Fruit fly (Drosophila melanogaster): ENCODE results near the gene SNF4Agamma.

SNF4Agamma gene

DNA sequence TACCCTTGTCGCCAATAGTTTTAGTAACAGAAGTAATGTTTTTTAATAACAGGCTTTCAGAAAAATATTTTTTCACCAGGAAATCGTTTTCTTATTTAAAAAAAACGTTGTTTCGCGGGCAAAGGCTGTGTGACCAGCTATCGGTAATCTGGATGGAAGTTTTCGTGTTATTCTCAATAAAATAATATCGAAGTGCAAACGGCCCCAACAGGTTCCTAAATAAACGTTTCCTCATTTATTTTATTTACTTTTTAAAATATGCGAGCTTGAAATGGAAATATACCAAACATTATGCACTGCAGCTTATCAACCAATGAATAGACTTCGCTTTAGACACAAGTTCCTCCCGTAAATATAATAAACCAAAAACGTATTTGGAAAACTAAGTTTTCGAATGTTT is 10.5 kb upstream of the SNF4Agamma start, which contains the start of gene Ice2 (continued):
- TF ChIP-seq CG4360 (GFP tag; IDR thresholded peaks at IDR 0.05): no peak
- TF ChIP-seq CG8478 (optimal IDR thresholded peaks at IDR 0.05): no peak
- TF ChIP-seq gem (tag; optimal IDR thresholded peaks at IDR 0.05): no peak
- peak; percentile 96 for TF ChIP-seq E2f2 (GFP tag; IDR thresholded peaks at IDR 0.05)
- TF ChIP-seq Sry-β (GFP tag; optimal IDR thresholded peaks at IDR 0.05): no peak
- peak; percentile 14 for TF ChIP-seq YL-1 (GFP tag; optimal IDR thresholded peaks at IDR 0.05)
- TF ChIP-seq CG11093 (GFP tag; IDR thresholded peaks at IDR 0.05): no peak
- TF ChIP-seq Scr (GFP tag; IDR thresholded peaks at IDR 0.05; ENCODE audit: partially characterized antibody): peak; percentile 35
- TF ChIP-seq CG12659 (GFP tag; optimal IDR thresholded peaks at IDR 0.05): peak; percentile 29
- TF ChIP-seq gfzf (GFP tag; optimal IDR thresholded peaks at IDR 0.05): peak; percentile 75
- no peak for TF ChIP-seq CG13894 (tag; optimal IDR thresholded peaks at IDR 0.05)
- peak; percentile 38 for TF ChIP-seq CG30020 (tag; optimal IDR thresholded peaks at IDR 0.05)
- TF ChIP-seq CG10147 (GFP tag; optimal IDR thresholded peaks at IDR 0.05): no peak
- TF ChIP-seq MESR4 (GFP tag; optimal IDR thresholded peaks at IDR 0.05): peak; percentile 23
- TF ChIP-seq Dll (GFP tag; IDR thresholded peaks at IDR 0.05; ENCODE audit: partially characterized antibody): peak; percentile 42; the same call in 1 of the 4 replicates
- TF ChIP-seq CG6791 (GFP tag; IDR thresholded peaks at IDR 0.05; ENCODE audit: partially characterized antibody): peak; percentile 57; the same call in 2 of the 3 replicates
- no peak for TF ChIP-seq NC2α (GFP tag; optimal IDR thresholded peaks at IDR 0.05)
- TF ChIP-seq HLH54F (GFP tag; optimal IDR thresholded peaks at IDR 0.05): no peak
- TF ChIP-seq CG12391 (tag; optimal IDR thresholded peaks at IDR 0.05): peak; percentile 9
- TF ChIP-seq CG2116 (GFP tag; optimal IDR thresholded peaks at IDR 0.05): peak; percentile 67

DNA sequence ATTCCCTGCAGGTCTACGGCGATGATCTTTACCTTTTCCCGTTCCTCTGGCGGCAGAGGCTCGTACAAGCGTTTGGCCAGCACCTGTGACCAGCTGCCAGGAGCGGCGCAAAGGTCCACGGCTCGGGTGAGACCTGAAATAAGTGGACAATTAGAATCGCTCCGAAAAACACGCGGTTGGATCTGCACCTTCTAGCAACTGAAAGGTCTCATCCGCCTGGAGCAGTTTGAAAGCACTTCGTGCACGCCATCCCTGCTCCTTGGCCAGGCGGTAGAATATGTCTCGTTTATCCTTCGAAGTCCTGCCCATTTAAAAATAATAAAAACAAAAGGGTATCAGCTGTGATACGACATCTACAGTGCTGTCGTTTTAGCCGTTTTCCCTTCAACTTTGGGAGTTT is 7.0 kb upstream of the SNF4Agamma start, which contains the start of gene Trm7-34:
Gene Trm7-34, minus strand, starts transcription at position 365 of the 400 bp plus-strand sequence.
- TF ChIP-seq CG7839 (tag; optimal IDR thresholded peaks at IDR 0.05) (no peak), MBD-R2 (GFP tag; IDR thresholded peaks at IDR 0.05) (peak; percentile 69; the same call in 1 of the 2 replicates), CG8924 (tag; optimal IDR thresholded peaks at IDR 0.05) (no peak), crp (GFP tag; optimal IDR thresholded peaks at IDR 0.05) (peak in 1 of 2 experiments; percentile 77), gsb (GFP tag; IDR thresholded peaks at IDR 0.05) (no peak), CG10462 (GFP tag; optimal IDR thresholded peaks at IDR 0.05) (no peak), Dek (tag; optimal IDR thresholded peaks at IDR 0.05) (no peak), esg (GFP tag; conservative IDR thresholded peaks at IDR 0.05) (no peak), CG18476 (GFP tag; optimal IDR thresholded peaks at IDR 0.05) (no peak), HLH3B (GFP tag; IDR thresholded peaks at IDR 0.05) (no peak), zfh1 (GFP tag; IDR thresholded peaks at IDR 0.05) (no peak), CG8478 (optimal IDR thresholded peaks at IDR 0.05) (no peak), pho (GFP tag; optimal IDR thresholded peaks at IDR 0.05) (no peak), Kr (GFP tag; optimal IDR thresholded peaks at IDR 0.05) (no peak), Elba2 (GFP tag; optimal IDR thresholded peaks at IDR 0.05) (peak; percentile 65), CG13287 (GFP tag; IDR thresholded peaks at IDR 0.05; ENCODE audit: partially characterized antibody) (no peak), CG30403 (GFP tag; optimal IDR thresholded peaks at IDR 0.05) (no peak), scrt (GFP tag; optimal IDR thresholded peaks at IDR 0.05) (no peak), fd64A (GFP tag; optimal IDR thresholded peaks at IDR 0.05) (no peak), corto (GFP tag; optimal IDR thresholded peaks at IDR 0.05) (no peak), eve (GFP tag; optimal IDR thresholded peaks at IDR 0.05) (no peak), CG12744 (GFP tag; optimal IDR thresholded peaks at IDR 0.05) (no peak), shn (GFP tag; optimal IDR thresholded peaks at IDR 0.05) (no peak), MESR4 (GFP tag; optimal IDR thresholded peaks at IDR 0.05) (peak; percentile 62), CG6175 (GFP tag; IDR thresholded peaks at IDR 0.05) (no peak), yki (optimal IDR thresholded peaks at IDR 0.05) (no peak)
